Worm (Caenorhabditis elegans) whole organism, mixed stage, embryonic: ENCODE results near the gene srw-77.

Source experiments
- M03D4.4 ChIP-seq: sonication (generic microtip); optimal IDR thresholded peaks from 2 replicates; lab custom pipeline; 2017; ENCODE audit warnings: mild to moderate bottlenecking, missing genetic modification characterization, missing compliant biosample characterization
- ceh-39 ChIP-seq: fragments of 150-350 bp; optimal IDR thresholded peaks from 2 replicates; lab custom pipeline; 2014; ENCODE audit warnings: missing biosample characterization, missing genetic modification characterization
- ces-1 ChIP-seq: fragments of 150-350 bp; optimal IDR thresholded peaks from 2 replicates; lab custom pipeline; 2014; ENCODE audit warnings: missing biosample characterization, missing genetic modification reagents, missing genetic modification characterization
- cnd-1 ChIP-seq: fragments of 200-800 bp; sonication (Bioruptor generic); optimal IDR thresholded peaks from 2 replicates; lab custom pipeline; 2018; ENCODE audit warnings: mild to moderate bottlenecking, missing genetic modification characterization, missing compliant biosample characterization
- lin-32 ChIP-seq: fragments of 200-800 bp; sonication (Bioruptor generic); optimal IDR thresholded peaks from 2 replicates; lab custom pipeline; 2018; ENCODE audit warnings: mild to moderate bottlenecking, missing genetic modification characterization, missing compliant biosample characterization
- mls-2 ChIP-seq: sonication (generic microtip); optimal IDR thresholded peaks from 2 replicates; lab custom pipeline; 2016; ENCODE audit warnings: mild to moderate bottlenecking, missing genetic modification characterization, moderate library complexity, missing compliant biosample characterization
- nhr-28 ChIP-seq: fragments of 150-350 bp; optimal IDR thresholded peaks from 2 replicates; lab custom pipeline; 2014; ENCODE audit warnings: missing biosample characterization, missing genetic modification characterization
- sptf-1 ChIP-seq: sonication (generic microtip); optimal IDR thresholded peaks from 2 replicates; lab custom pipeline; 2017; ENCODE audit warnings: mild to moderate bottlenecking, missing genetic modification characterization, moderate library complexity, missing compliant biosample characterization
- unc-120 ChIP-seq: sonication (generic microtip); optimal IDR thresholded peaks from 2 replicates; lab custom pipeline; 2017; ENCODE audit warnings: missing genetic modification characterization, missing compliant biosample characterization; ENCODE audit not compliant: poor library complexity, severe bottlenecking
- ztf-11 ChIP-seq: fragments of 150-350 bp; optimal IDR thresholded peaks from 2 replicates; lab custom pipeline; 2014; ENCODE audit warnings: missing biosample characterization, missing genetic modification characterization

DNA sequence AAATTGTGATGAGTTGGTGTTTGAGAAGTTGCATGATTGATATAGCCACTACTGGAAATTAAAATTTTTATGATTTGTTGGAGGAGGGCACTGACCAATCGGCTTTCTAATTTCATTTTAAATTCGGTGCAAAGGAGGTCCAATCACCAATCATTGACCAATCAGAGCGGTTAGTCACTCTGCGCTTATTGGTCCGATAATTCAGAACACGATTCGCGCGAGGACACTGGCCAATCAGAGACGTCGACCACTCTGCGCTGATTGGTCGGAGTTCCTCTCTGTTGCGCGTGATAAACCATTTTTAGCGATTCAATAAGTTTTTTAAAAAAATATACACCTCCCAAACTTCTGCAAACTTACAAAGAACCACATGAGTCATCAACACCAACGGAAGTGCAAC is 43.6 kb downstream of the srw-77 start:
- no peak for TF ChIP-seq ztf-11
- TF ChIP-seq M03D4.4 (tag; lab: Kevin White, UChicago): no peak
- no peak for TF ChIP-seq lin-32 (GFP tag; lab: Kevin White, UChicago)
- TF ChIP-seq mls-2 (tag; lab: Kevin White, UChicago): no peak
- TF ChIP-seq ces-1 (GFP tag; lab: Kevin White, UChicago): no peak
- no peak for TF ChIP-seq unc-120 (tag; lab: Kevin White, UChicago)
- TF ChIP-seq sptf-1 (tag; lab: Kevin White, UChicago): no peak
- TF ChIP-seq nhr-28 (tag; lab: Kevin White, UChicago): no peak
- TF ChIP-seq cnd-1: no peak
- TF ChIP-seq ceh-39 (tag; lab: Kevin White, UChicago): no peak
